Fruit fly (Drosophila melanogaster) whole organism: ENCODE results near the gene snRNP-U1-C.

Source experiments
- CG8478 ChIP-seq: fragments of >200 bp; optimal IDR thresholded peaks from 2 replicates; lab custom pipeline; 2018; ENCODE audit warnings: inconsistent platforms
- psq ChIP-seq: fragments of >200 bp; optimal IDR thresholded peaks from 2 replicates; lab custom pipeline; 2017
- usp ChIP-seq: fragments of >200 bp; optimal IDR thresholded peaks from 2 replicates; lab custom pipeline; 2017; ENCODE audit warnings: missing biosample characterization, missing genetic modification characterization, mixed read lengths

DNA sequence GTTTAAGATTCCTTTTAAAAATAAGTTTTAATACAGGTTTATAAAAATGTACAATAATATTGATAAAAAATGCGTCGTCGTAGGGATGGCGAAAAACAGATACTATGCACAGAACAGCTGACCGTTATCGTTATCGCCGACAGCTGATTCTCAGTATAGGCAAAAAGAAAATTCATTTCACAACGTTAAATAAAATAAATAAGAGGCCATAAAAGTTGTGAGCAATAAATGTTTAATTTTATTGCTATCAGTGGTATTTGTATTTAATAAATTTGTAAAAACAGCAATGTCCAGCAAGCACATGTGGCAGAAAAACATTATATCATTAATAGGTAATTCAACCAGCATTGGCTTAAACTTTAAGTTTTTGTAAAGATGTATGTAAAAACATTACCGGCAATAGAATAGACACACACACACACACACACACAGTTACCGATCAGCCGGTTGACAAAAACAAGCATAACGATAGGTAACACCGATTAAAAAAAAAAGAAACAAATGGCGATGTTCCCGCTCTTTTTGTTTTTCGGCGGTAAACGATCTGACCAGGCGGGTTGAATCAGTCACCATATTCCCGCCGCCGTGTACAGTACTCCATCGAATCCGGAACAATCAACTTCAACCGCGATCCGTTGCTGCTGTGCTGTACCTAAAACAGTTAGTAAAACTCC lies 2.5 kb downstream of the snRNP-U1-C start, which contains the start of the genes dnk and Smu1:
- no peak for TF ChIP-seq usp
- no peak for TF ChIP-seq psq (lab: Kevin White, UChicago)
- no peak for TF ChIP-seq CG8478 (lab: Kevin White, UChicago)
